Fruit fly (Drosophila melanogaster) whole organism, embryonic: ENCODE data around the gene CG14395.

ENCODE experiments used
- Asciz ChIP-seq: fragments of 200-800 bp; sonication (Bioruptor generic); optimal IDR thresholded peaks from 2 replicates; lab custom pipeline; 2017; ENCODE audit warnings: missing biosample characterization, mild to moderate bottlenecking, missing genetic modification characterization, missing genetic modification reagents
- CG14710 ChIP-seq: fragments of 200-800 bp; sonication (Bioruptor generic); optimal IDR thresholded peaks from 3 replicates; lab custom pipeline; 2019; ENCODE audit warnings: missing biosample characterization, mild to moderate bottlenecking, missing genetic modification characterization, moderate library complexity
- CG15601 ChIP-seq: fragments of 200-800 bp; sonication (Bioruptor generic); optimal IDR thresholded peaks from 3 replicates; lab custom pipeline; 2019; ENCODE audit warnings: missing biosample characterization, mild to moderate bottlenecking, missing genetic modification characterization, moderate library complexity
- CG1647 ChIP-seq: fragments of 200-800 bp; sonication (Bioruptor generic); optimal IDR thresholded peaks from 3 replicates; lab custom pipeline; 2016; ENCODE audit warnings: missing biosample characterization, missing genetic modification characterization
- CG16779 ChIP-seq: fragments of 200-800 bp; sonication (Bioruptor generic); IDR thresholded peaks from 2 replicates; pipeline ENCODE4 v1.3.6; 2022; ENCODE audit warnings: missing biosample characterization, missing genetic modification characterization
- CG17359 ChIP-seq: fragments of 200-800 bp; sonication (Bioruptor generic); optimal IDR thresholded peaks from 3 replicates; lab custom pipeline; 2018; ENCODE audit warnings: missing biosample characterization, mild to moderate bottlenecking, missing genetic modification characterization, moderate library complexity
- CG17912 ChIP-seq: fragments of 200-800 bp; sonication (Bioruptor generic); optimal IDR thresholded peaks from 2 replicates; lab custom pipeline; 2018; ENCODE audit warnings: missing biosample characterization, mild to moderate bottlenecking, missing genetic modification characterization
- CG1832 ChIP-seq: fragments of 200-800 bp; sonication (Bioruptor generic); optimal IDR thresholded peaks from 2 replicates; lab custom pipeline; 2017; ENCODE audit warnings: missing biosample characterization, mild to moderate bottlenecking, missing genetic modification characterization, inconsistent platforms
- CG18764 ChIP-seq: fragments of 200-800 bp; sonication (Bioruptor generic); optimal IDR thresholded peaks from 3 replicates; lab custom pipeline; 2016; ENCODE audit warnings: missing biosample characterization, missing genetic modification characterization
- CG2120 ChIP-seq: fragments of 200-800 bp; sonication (Bioruptor generic); optimal IDR thresholded peaks from 3 replicates; lab custom pipeline; 2016; ENCODE audit warnings: missing biosample characterization, missing genetic modification characterization
- CG30403 ChIP-seq: fragments of 200-800 bp; sonication (Bioruptor generic); optimal IDR thresholded peaks from 3 replicates; lab custom pipeline; 2016; ENCODE audit warnings: missing biosample characterization, missing genetic modification characterization
- CG43689 ChIP-seq: fragments of 200-800 bp; sonication (Bioruptor generic); IDR thresholded peaks from 2 replicates; pipeline ENCODE4 v1.3.6; 2022; ENCODE audit warnings: missing biosample characterization, missing genetic modification characterization
- CG5953 ChIP-seq: fragments of 200-800 bp; sonication (Bioruptor generic); IDR thresholded peaks from 2 replicates; pipeline ENCODE4 v1.3.6; 2022; ENCODE audit warnings: missing biosample characterization, missing genetic modification characterization
- CG6813 ChIP-seq: fragments of 200-800 bp; sonication (Bioruptor generic); optimal IDR thresholded peaks from 2 replicates; lab custom pipeline; 2017; ENCODE audit warnings: missing biosample characterization, missing genetic modification characterization, mild to moderate bottlenecking, moderate library complexity, missing genetic modification reagents
- CG7357 ChIP-seq: fragments of 200-800 bp; sonication (Bioruptor generic); IDR thresholded peaks from 3 replicates; pipeline ENCODE4 v1.3.6; 2022; ENCODE audit warnings: missing biosample characterization, missing genetic modification characterization
- CG7928 ChIP-seq: fragments of 200-800 bp; sonication (Bioruptor generic); optimal IDR thresholded peaks from 2 replicates; lab custom pipeline; 2017; ENCODE audit warnings: missing biosample characterization, mild to moderate bottlenecking, missing genetic modification characterization
- CG8089 ChIP-seq: fragments of 200-800 bp; sonication (Bioruptor generic); optimal IDR thresholded peaks from 3 replicates; lab custom pipeline; 2016; ENCODE audit warnings: missing biosample characterization, missing genetic modification characterization
- Dek ChIP-seq: fragments of 200-800 bp; sonication (Bioruptor generic); optimal IDR thresholded peaks from 3 replicates; lab custom pipeline; 2019; ENCODE audit warnings: missing biosample characterization, mild to moderate bottlenecking, missing genetic modification characterization, moderate library complexity
- GATAe ChIP-seq: fragments of 200-800 bp; sonication (Bioruptor generic); conservative IDR thresholded peaks from 2 replicates; pipeline ENCODE4 v1.3.6; 2022; ENCODE audit warnings: missing biosample characterization, missing genetic modification characterization
- Hmx ChIP-seq: fragments of 200-800 bp; sonication (Bioruptor generic); optimal IDR thresholded peaks from 2 replicates; lab custom pipeline; 2016; ENCODE audit warnings: missing biosample characterization, missing genetic modification characterization
- Hr78 ChIP-seq, 2 experiments: fragments of 200-800 bp in 1 of 2; fragments of >200 bp in 1 of 2; sonication (Bioruptor generic) in 1 of 2; optimal IDR thresholded peaks; 2 replicates each; lab custom pipeline; 2017 to 2019; ENCODE audit warnings: missing biosample characterization in 2 of 2, missing genetic modification characterization in 2 of 2, mild to moderate bottlenecking in 1 of 2, moderate library complexity in 1 of 2
- Mad ChIP-seq: fragments of 200-800 bp; sonication (Bioruptor generic); optimal IDR thresholded peaks from 2 replicates; lab custom pipeline; 2016; ENCODE audit warnings: missing biosample characterization, missing genetic modification characterization
- Max ChIP-seq: fragments of 200-800 bp; sonication (Bioruptor generic); optimal IDR thresholded peaks from 2 replicates; lab custom pipeline; 2016; ENCODE audit warnings: missing biosample characterization, mild to moderate bottlenecking, missing genetic modification characterization
- NK7.1 ChIP-seq: fragments of 200-800 bp; sonication (Bioruptor generic); optimal IDR thresholded peaks from 3 replicates; lab custom pipeline; 2016; ENCODE audit warnings: missing biosample characterization, missing genetic modification characterization
- Xrp1 ChIP-seq: fragments of 200-800 bp; sonication (Bioruptor generic); IDR thresholded peaks from 2 replicates; pipeline ENCODE4 v1.3.6; 2022; ENCODE audit warnings: missing biosample characterization, missing genetic modification characterization
- amos ChIP-seq: fragments of 200-800 bp; sonication (Bioruptor generic); IDR thresholded peaks from 2 replicates; pipeline ENCODE4 v1.3.6; 2022; ENCODE audit warnings: missing biosample characterization, missing genetic modification characterization; ENCODE audit not compliant: partially characterized antibody
- ara ChIP-seq: fragments of 200-800 bp; sonication (Bioruptor generic); IDR thresholded peaks from 2 replicates; pipeline ENCODE4 v1.3.6; 2022; ENCODE audit warnings: missing biosample characterization, missing genetic modification characterization
- bowl ChIP-seq: fragments of 200-800 bp; sonication (Bioruptor generic); IDR thresholded peaks from 2 replicates; pipeline ENCODE4 v1.3.6; 2022; ENCODE audit warnings: missing biosample characterization, missing genetic modification characterization
- bsh ChIP-seq, 2 experiments: fragments of 200-800 bp; sonication (Bioruptor generic); optimal IDR thresholded peaks; 2 replicates each; lab custom pipeline; 2017 to 2018; ENCODE audit warnings: mild to moderate bottlenecking in 2 of 2, missing biosample characterization in 2 of 2, missing genetic modification characterization in 2 of 2, moderate library complexity in 1 of 2
- chif ChIP-seq, 2 experiments: fragments of 200-800 bp; sonication (Bioruptor generic); optimal IDR thresholded peaks; 3 replicates each; lab custom pipeline; 2016; ENCODE audit warnings: missing biosample characterization in 2 of 2, missing genetic modification characterization in 2 of 2
- corto ChIP-seq: fragments of 200-800 bp; sonication (Bioruptor generic); optimal IDR thresholded peaks from 2 replicates; lab custom pipeline; 2016; ENCODE audit warnings: missing biosample characterization, mild to moderate bottlenecking, missing genetic modification characterization, moderate library complexity
- dati ChIP-seq: fragments of 200-800 bp; sonication (Bioruptor generic); IDR thresholded peaks from 2 replicates; pipeline ENCODE4 v1.3.6; 2022; ENCODE audit warnings: missing biosample characterization, missing genetic modification characterization
- dmrt11E ChIP-seq: fragments of 200-800 bp; sonication (Bioruptor generic); optimal IDR thresholded peaks from 3 replicates; lab custom pipeline; 2018; ENCODE audit warnings: missing biosample characterization, mild to moderate bottlenecking, missing genetic modification characterization, moderate library complexity
- dysf ChIP-seq: fragments of 200-800 bp; sonication (Bioruptor generic); IDR thresholded peaks from 3 replicates; pipeline ENCODE4 v1.3.6; 2022; ENCODE audit warnings: missing biosample characterization, missing genetic modification characterization
- emc ChIP-seq: fragments of 200-800 bp; sonication (Bioruptor generic); optimal IDR thresholded peaks from 2 replicates; lab custom pipeline; 2016; ENCODE audit warnings: missing biosample characterization, missing genetic modification characterization
- fd64A ChIP-seq: fragments of 200-800 bp; sonication (Bioruptor generic); optimal IDR thresholded peaks from 3 replicates; lab custom pipeline; 2018; ENCODE audit warnings: missing biosample characterization, mild to moderate bottlenecking, missing genetic modification characterization
- ftz-f1 ChIP-seq: fragments of 200-800 bp; sonication (Bioruptor generic); optimal IDR thresholded peaks from 2 replicates; lab custom pipeline; 2016; ENCODE audit warnings: missing biosample characterization, missing genetic modification characterization
- gcm ChIP-seq: fragments of 200-800 bp; sonication (Bioruptor generic); optimal IDR thresholded peaks from 2 replicates; lab custom pipeline; 2019; ENCODE audit warnings: missing biosample characterization, mild to moderate bottlenecking, missing genetic modification characterization, moderate library complexity
- gfzf ChIP-seq: fragments of 200-800 bp; sonication (Bioruptor generic); optimal IDR thresholded peaks from 2 replicates; lab custom pipeline; 2016; ENCODE audit warnings: missing biosample characterization, mild to moderate bottlenecking, missing genetic modification characterization, moderate library complexity
- inv ChIP-seq: fragments of 200-800 bp; sonication (Bioruptor generic); IDR thresholded peaks from 2 replicates; pipeline ENCODE4 v1.3.6; 2022; ENCODE audit warnings: missing biosample characterization, missing genetic modification characterization; ENCODE audit not compliant: partially characterized antibody
- kah ChIP-seq: fragments of 200-800 bp; sonication (Bioruptor generic); optimal IDR thresholded peaks from 2 replicates; lab custom pipeline; 2018; ENCODE audit warnings: missing biosample characterization, mild to moderate bottlenecking, missing genetic modification characterization
- kni ChIP-seq: fragments of 200-800 bp; sonication (Bioruptor generic); optimal IDR thresholded peaks from 3 replicates; lab custom pipeline; 2017; ENCODE audit warnings: mild to moderate bottlenecking, missing biosample characterization, missing genetic modification reagents, missing genetic modification characterization
- mam ChIP-seq: fragments of 200-800 bp; sonication (Bioruptor generic); optimal IDR thresholded peaks from 3 replicates; lab custom pipeline; 2016; ENCODE audit warnings: missing biosample characterization, missing genetic modification characterization
- sens ChIP-seq: fragments of 200-800 bp; sonication (Bioruptor generic); peaks from one replicate; lab custom pipeline; 2016; ENCODE audit warnings: missing biosample characterization, missing genetic modification characterization
- sens-2 ChIP-seq: fragments of 200-800 bp; sonication (Bioruptor generic); IDR thresholded peaks from 2 replicates; pipeline ENCODE4 v1.3.6; 2022; ENCODE audit warnings: missing biosample characterization, missing genetic modification characterization
- tll ChIP-seq, 2 experiments: fragments of 200-800 bp in 1 of 2; fragments of >200 bp in 1 of 2; sonication (Bioruptor generic) in 1 of 2; optimal IDR thresholded peaks; 2 replicates each; lab custom pipeline; 2017 to 2019; ENCODE audit warnings: missing biosample characterization in 2 of 2, missing genetic modification characterization in 2 of 2, mild to moderate bottlenecking in 1 of 2, moderate library complexity in 1 of 2
- vvl ChIP-seq: fragments of 200-800 bp; sonication (Bioruptor generic); IDR thresholded peaks from 2 replicates; pipeline ENCODE4 v1.3.6; 2022; ENCODE audit warnings: missing biosample characterization, missing genetic modification characterization
- wdn ChIP-seq: fragments of 200-800 bp; sonication (Bioruptor generic); IDR thresholded peaks from 2 replicates; pipeline ENCODE4 v1.3.6; 2022; ENCODE audit warnings: missing biosample characterization, missing genetic modification characterization
- zen2 ChIP-seq: fragments of 200-800 bp; sonication (Bioruptor generic); IDR thresholded peaks from 3 replicates; pipeline ENCODE4 v1.3.6; 2022; ENCODE audit warnings: missing biosample characterization, missing genetic modification characterization; ENCODE audit not compliant: partially characterized antibody

CG14395 gene

dm6 chr3R:12700454-12700853 is 37.8 kb downstream of the CG14395 start:
- TF ChIP-seq CG16779 (GFP tag; lab: Robert Waterston, UW) (0 out of 2 replicates have a peak, but pooled peaks have one; percentile 32), ftz-f1 (GFP tag; lab: Kevin White, UChicago) (peak; percentile 42), Hr78 (GFP tag; optimal IDR thresholded peaks at IDR 0.05; lab: Kevin White, UChicago) (peak in 1 of 2 experiments; percentile 99), inv (no peak), amos (GFP tag; lab: Robert Waterston, UW) (no peak)
- TF ChIP-seq, all 482 proteins: peak for 3

- TF ChIP-seq GATAe (GFP tag; lab: Robert Waterston, UW) (no peak), sens (GFP tag; lab: Kevin White, UChicago) (peak; percentile 78), mam (GFP tag; lab: Kevin White, UChicago) (no peak), gcm (GFP tag; lab: Kevin White, UChicago) (no peak), ara (GFP tag; lab: Robert Waterston, UW) (0 out of 2 replicates have a peak, but pooled peaks have one; percentile 42), CG1832 (GFP tag; lab: Kevin White, UChicago) (no peak), dmrt11E (tag; lab: Kevin White, UChicago) (peak; percentile 27), vvl (GFP tag; lab: Robert Waterston, UW) (peak; percentile 37; the same call in 1 of the 2 replicates), Hmx (GFP tag; lab: Kevin White, UChicago) (no peak), gfzf (GFP tag; lab: Kevin White, UChicago) (no peak), Xrp1 (peak; percentile 46), CG1647 (GFP tag; lab: Kevin White, UChicago) (no peak), bowl (GFP tag; lab: Robert Waterston, UW) (no peak), Dek (tag; lab: Kevin White, UChicago) (no peak), CG17359 (tag; lab: Kevin White, UChicago) (peak; percentile 35), corto (GFP tag; lab: Kevin White, UChicago) (no peak), CG2120 (GFP tag; lab: Kevin White, UChicago) (no peak), emc (GFP tag; lab: Kevin White, UChicago) (no peak), bsh (GFP tag; optimal IDR thresholded peaks at IDR 0.05; lab: Kevin White, UChicago) (peak in 1 of 2 experiments; percentile 44), fd64A (GFP tag; lab: Kevin White, UChicago) (peak; percentile 69), CG5953 (GFP tag; lab: Robert Waterston, UW) (no peak), CG18764 (GFP tag; lab: Kevin White, UChicago) (no peak), kah (no peak), Mad (no peak), CG6813 (peak; percentile 35), CG43689 (GFP tag; lab: Robert Waterston, UW) (no peak), CG17912 (GFP tag; lab: Kevin White, UChicago) (no peak), CG14710 (tag; lab: Kevin White, UChicago) (peak; percentile 8), dysf (GFP tag; lab: Robert Waterston, UW) (no peak), dati (GFP tag; lab: Robert Waterston, UW) (no peak), kni (GFP tag; lab: Kevin White, UChicago) (peak; percentile 16), chif (GFP tag; optimal IDR thresholded peaks at IDR 0.05; lab: Kevin White, UChicago) (no peak), Asciz (peak; percentile 39), CG7357 (GFP tag; lab: Robert Waterston, UW) (no peak), Max (GFP tag; lab: Kevin White, UChicago) (no peak), NK7.1 (no peak), CG15601 (peak; percentile 27), wdn (GFP tag; lab: Robert Waterston, UW) (no peak), CG7928 (GFP tag; lab: Kevin White, UChicago) (no peak), CG30403 (GFP tag; lab: Kevin White, UChicago) (no peak), CG8089 (GFP tag; lab: Kevin White, UChicago) (no peak), zen2 (GFP tag; lab: Robert Waterston, UW) (no peak), tll (GFP tag; optimal IDR thresholded peaks at IDR 0.05; lab: Kevin White, UChicago) (no peak), sens-2 (GFP tag; lab: Robert Waterston, UW) (no peak)
Measured at dm6 chr3R:12701257-12701656, 38.6 kb downstream of the CG14395 start.
